Fruit fly (Drosophila melanogaster) whole organism, prepupa: ENCODE measurements around the gene RPA3.

ENCODE experiments used
- Ets21C ChIP-seq: fragments of 200-800 bp; sonication (Bioruptor generic); optimal IDR thresholded peaks from 3 replicates; lab custom pipeline; 2016; ENCODE audit warnings: missing biosample characterization, missing genetic modification characterization
- Lpt ChIP-seq: fragments of 200-800 bp; sonication (Bioruptor generic); optimal IDR thresholded peaks from 3 replicates; lab custom pipeline; 2016; ENCODE audit warnings: missing biosample characterization, missing genetic modification characterization
- salr ChIP-seq, 2 experiments: fragments of 200-800 bp; sonication (Bioruptor generic); optimal IDR thresholded peaks; 3 replicates each; lab custom pipeline; 2016 to 2018; ENCODE audit warnings: missing biosample characterization in 2 of 2, missing genetic modification characterization in 2 of 2, mild to moderate bottlenecking in 1 of 2

DNA sequence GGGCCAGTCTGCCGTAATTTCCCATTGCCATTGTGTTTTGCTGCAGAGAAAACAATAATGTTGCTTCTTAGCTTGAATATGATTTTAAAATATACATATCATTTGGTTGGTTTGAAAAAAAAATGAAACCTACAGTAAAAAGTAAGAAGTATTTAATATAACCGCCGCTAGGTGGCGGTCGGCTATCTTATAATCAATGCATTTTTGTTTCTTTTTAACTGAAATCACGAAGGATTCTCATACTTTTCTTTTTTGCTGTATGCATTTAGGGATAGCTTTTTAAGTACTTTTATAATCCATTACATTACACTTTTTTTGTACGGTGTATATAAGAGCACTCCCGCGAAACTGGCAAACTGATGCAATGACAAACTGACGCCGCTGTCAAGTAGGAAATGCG lies 35.8 kb upstream of the RPA3 start:
- TF ChIP-seq salr (GFP tag; optimal IDR thresholded peaks at IDR 0.05; lab: Kevin White, UChicago) (no peak), Lpt (no peak), Ets21C (GFP tag; lab: Kevin White, UChicago) (no peak)
